Worm (Caenorhabditis elegans) whole organism, L3 larva: ENCODE results near the gene srh-59.

Experiments
- R02D3.7 ChIP-seq: fragments of 150-350 bp; optimal IDR thresholded peaks from 2 replicates; lab custom pipeline; 2014; ENCODE audit warnings: missing biosample characterization, missing genetic modification characterization
- ZK546.5 ChIP-seq: sonication (generic microtip); optimal IDR thresholded peaks from 2 replicates; lab custom pipeline; 2017; ENCODE audit warnings: missing biosample characterization, missing genetic modification characterization
- ceh-16 ChIP-seq: sonication (generic microtip); optimal IDR thresholded peaks from 2 replicates; lab custom pipeline; 2017; ENCODE audit warnings: missing biosample characterization, missing genetic modification characterization
- ceh-82 ChIP-seq: fragments of 150-350 bp; optimal IDR thresholded peaks from 2 replicates; lab custom pipeline; 2014; ENCODE audit warnings: missing biosample characterization, missing genetic modification characterization
- ceh-9 ChIP-seq: sonication (generic microtip); optimal IDR thresholded peaks from 2 replicates; lab custom pipeline; 2018; ENCODE audit warnings: missing biosample characterization, missing genetic modification characterization
- egl-5 ChIP-seq: fragments of 150-350 bp; optimal IDR thresholded peaks from 2 replicates; lab custom pipeline; 2017; ENCODE audit warnings: missing biosample characterization, missing genetic modification reagents, missing genetic modification characterization, inconsistent platforms
- elt-1 ChIP-seq: fragments of 150-350 bp; optimal IDR thresholded peaks from 2 replicates; lab custom pipeline; 2014; ENCODE audit warnings: missing biosample characterization, missing genetic modification characterization
- elt-2 ChIP-seq: sonication (generic microtip); optimal IDR thresholded peaks from 2 replicates; lab custom pipeline; 2016; ENCODE audit warnings: missing genetic modification reagents, mild to moderate bottlenecking, missing genetic modification characterization, missing compliant biosample characterization
- elt-3 ChIP-seq, 3 experiments: fragments of 150-350 bp in 1 of 3; sonication (generic microtip) in 2 of 3; optimal IDR thresholded peaks; 2 replicates in 2 of 3; 4 replicates in 1 of 3; lab custom pipeline; 2014 to 2017; ENCODE audit warnings: missing biosample characterization in 3 of 3, missing genetic modification characterization in 3 of 3
- fkh-10 ChIP-seq: sonication (generic microtip); optimal IDR thresholded peaks from 2 replicates; lab custom pipeline; 2017; ENCODE audit warnings: missing biosample characterization, missing genetic modification reagents, missing genetic modification characterization
- fkh-2 ChIP-seq: fragments of 150-350 bp; optimal IDR thresholded peaks from 2 replicates; lab custom pipeline; 2014; ENCODE audit warnings: missing biosample characterization, missing genetic modification reagents, missing genetic modification characterization
- fos-1 ChIP-seq: fragments of 150-350 bp; optimal IDR thresholded peaks from 2 replicates; lab custom pipeline; 2014; ENCODE audit warnings: missing biosample characterization, missing genetic modification characterization
- hmg-11 ChIP-seq: sonication (generic microtip); optimal IDR thresholded peaks from 2 replicates; lab custom pipeline; 2016; ENCODE audit warnings: missing genetic modification characterization, missing compliant biosample characterization
- lin-15B ChIP-seq: fragments of 150-350 bp; optimal IDR thresholded peaks from 2 replicates; lab custom pipeline; 2014; ENCODE audit warnings: missing biosample characterization, missing genetic modification characterization
- lin-39 ChIP-seq: fragments of 150-350 bp; optimal IDR thresholded peaks from 2 replicates; lab custom pipeline; 2018; ENCODE audit warnings: missing biosample characterization, missing genetic modification reagents, missing genetic modification characterization
- lsy-12 ChIP-seq: sonication (generic microtip); optimal IDR thresholded peaks from 2 replicates; lab custom pipeline; 2016; ENCODE audit warnings: mild to moderate bottlenecking, missing genetic modification characterization, missing compliant biosample characterization
- mdl-1 ChIP-seq: fragments of 150-350 bp; optimal IDR thresholded peaks from 2 replicates; lab custom pipeline; 2014; ENCODE audit warnings: missing biosample characterization, missing genetic modification characterization
- mml-1 ChIP-seq: fragments of 150-350 bp; sonication (generic microtip); optimal IDR thresholded peaks from 3 replicates; lab custom pipeline; 2014; ENCODE audit warnings: missing biosample characterization, missing genetic modification characterization
- nfya-1 ChIP-seq: sonication (generic microtip); optimal IDR thresholded peaks from 2 replicates; lab custom pipeline; 2017; ENCODE audit warnings: missing genetic modification characterization, mild to moderate bottlenecking, missing compliant biosample characterization, antibody characterized with exemption, moderate library complexity; ENCODE audit not compliant: insufficient read depth
- nhr-11 ChIP-seq: fragments of 150-350 bp; optimal IDR thresholded peaks from 2 replicates; lab custom pipeline; 2014; ENCODE audit warnings: missing biosample characterization, missing genetic modification characterization
- nhr-12 ChIP-seq: fragments of 150-350 bp; optimal IDR thresholded peaks from 2 replicates; lab custom pipeline; 2014; ENCODE audit warnings: missing biosample characterization, missing genetic modification characterization
- nhr-237 ChIP-seq: fragments of 150-350 bp; optimal IDR thresholded peaks from 2 replicates; lab custom pipeline; 2014; ENCODE audit warnings: missing biosample characterization, missing genetic modification characterization
- nhr-25 ChIP-seq: sonication (generic microtip); optimal IDR thresholded peaks from 2 replicates; lab custom pipeline; 2017; ENCODE audit warnings: missing biosample characterization, missing genetic modification characterization
- nhr-28 ChIP-seq: fragments of 150-350 bp; optimal IDR thresholded peaks from 2 replicates; lab custom pipeline; 2014; ENCODE audit warnings: missing biosample characterization, missing genetic modification characterization
- nhr-43 ChIP-seq: sonication (generic microtip); optimal IDR thresholded peaks from 2 replicates; lab custom pipeline; 2016; ENCODE audit warnings: mild to moderate bottlenecking, missing genetic modification characterization, missing compliant biosample characterization; ENCODE audit not compliant: poor library complexity, severe bottlenecking
- nhr-67 ChIP-seq: fragments of 150-350 bp; optimal IDR thresholded peaks from 2 replicates; lab custom pipeline; 2014; ENCODE audit warnings: missing biosample characterization, missing genetic modification characterization
- pqm-1 ChIP-seq: fragments of 150-350 bp; optimal IDR thresholded peaks from 2 replicates; lab custom pipeline; 2017; ENCODE audit warnings: missing biosample characterization, missing genetic modification characterization, inconsistent platforms
- sea-2 ChIP-seq: fragments of 150-350 bp; sonication (generic microtip); optimal IDR thresholded peaks from 4 replicates; lab custom pipeline; 2014; ENCODE audit warnings: missing biosample characterization, missing genetic modification reagents, missing genetic modification characterization
- skn-1 ChIP-seq: fragments of 150-350 bp; optimal IDR thresholded peaks from 2 replicates; lab custom pipeline; 2014; ENCODE audit warnings: missing biosample characterization, missing genetic modification characterization
- unc-62 ChIP-seq: fragments of 150-350 bp; sonication (generic microtip); optimal IDR thresholded peaks from 4 replicates; lab custom pipeline; 2014; ENCODE audit warnings: missing biosample characterization, missing genetic modification reagents, missing genetic modification characterization
- zag-1 ChIP-seq: fragments of 150-350 bp; optimal IDR thresholded peaks from 2 replicates; lab custom pipeline; 2014; ENCODE audit warnings: missing biosample characterization, missing genetic modification characterization
- ztf-11 ChIP-seq: fragments of 150-350 bp; optimal IDR thresholded peaks from 2 replicates; lab custom pipeline; 2014; ENCODE audit warnings: missing biosample characterization, missing genetic modification characterization

The srh-59 gene

ce11 chrII:3560592-3560991 is 21.3 kb upstream of the srh-59 start, which contains the start of gene W10G11.1:
Gene W10G11.1, minus strand, starts transcription at chrII:3560692.
- TF ChIP-seq sea-2 (GFP tag; lab: Kevin White, UChicago), result no peak
- no peak for TF ChIP-seq ceh-82 (tag; lab: Kevin White, UChicago)
- TF ChIP-seq elt-2 (tag; lab: Kevin White, UChicago), result no peak
- no peak for TF ChIP-seq skn-1 (tag; lab: Kevin White, UChicago)
- TF ChIP-seq lin-15B (tag; lab: Kevin White, UChicago), result no peak
- no peak for TF ChIP-seq ceh-9
- TF ChIP-seq nhr-28 (tag; lab: Kevin White, UChicago), result no peak
- TF ChIP-seq nhr-25 (tag; lab: Kevin White, UChicago), result no peak
- no peak for TF ChIP-seq ZK546.5 (tag; lab: Kevin White, UChicago)
- no peak for TF ChIP-seq fos-1 (tag; lab: Kevin White, UChicago)
- no peak for TF ChIP-seq fkh-2
- TF ChIP-seq mml-1 (tag; lab: Kevin White, UChicago), result no peak
- no peak for TF ChIP-seq nhr-237
- no peak for TF ChIP-seq elt-1 (tag; lab: Kevin White, UChicago)
- no peak for TF ChIP-seq mdl-1 (tag; lab: Kevin White, UChicago)
- TF ChIP-seq unc-62, result no peak

- no peak for TF ChIP-seq nhr-67 (tag; lab: Kevin White, UChicago)
- no peak for TF ChIP-seq ceh-16 (tag; lab: Kevin White, UChicago)
- TF ChIP-seq ztf-11 (tag; lab: Kevin White, UChicago), result no peak
These were observed 20.3 kb upstream of the srh-59 start, which contains the start of gene W10G11.2 for ce11 chrII:3561561-3561960. Gene W10G11.2, minus strand, starts transcription at chrII:3561661.

- no peak for TF ChIP-seq nhr-11 (tag; lab: Kevin White, UChicago)
- no peak for TF ChIP-seq nhr-67 (tag; lab: Kevin White, UChicago)
- no peak for TF ChIP-seq mdl-1 (tag; lab: Kevin White, UChicago)
- no peak for TF ChIP-seq nfya-1 (tag; lab: Kevin White, UChicago)
- TF ChIP-seq pqm-1, result no peak
- no peak for TF ChIP-seq lsy-12 (tag; lab: Kevin White, UChicago)
- TF ChIP-seq fos-1 (tag; lab: Kevin White, UChicago), result no peak
- no peak for TF ChIP-seq nhr-28 (tag; lab: Kevin White, UChicago)
- TF ChIP-seq elt-2 (tag; lab: Kevin White, UChicago), result no peak
- no peak for TF ChIP-seq R02D3.7 (tag; lab: Kevin White, UChicago)
- no peak for TF ChIP-seq ztf-11 (tag; lab: Kevin White, UChicago)
- TF ChIP-seq skn-1 (tag; lab: Kevin White, UChicago), result no peak
- no peak for TF ChIP-seq fkh-10
- TF ChIP-seq hmg-11, result no peak
- no peak for TF ChIP-seq elt-3 (tag; optimal IDR thresholded peaks at IDR 0.05; lab: Kevin White, UChicago)
- TF ChIP-seq nhr-12 (tag; lab: Kevin White, UChicago), result no peak
- no peak for TF ChIP-seq ceh-9
- TF ChIP-seq unc-62, result no peak
- no peak for TF ChIP-seq ceh-16 (tag; lab: Kevin White, UChicago)
These were observed 19.4 kb upstream of the srh-59 start, which contains the start of gene W10G11.3 for ce11 chrII:3562419-3562818. Gene W10G11.3, minus strand, starts transcription at chrII:3562519.

ce11 chrII:3567066-3567465 is 14.8 kb upstream of the srh-59 start:
- TF ChIP-seq nhr-43 (no peak), nhr-12 (tag; lab: Kevin White, UChicago) (no peak), mdl-1 (tag; lab: Kevin White, UChicago) (no peak), nfya-1 (tag; lab: Kevin White, UChicago) (no peak), ceh-16 (tag; lab: Kevin White, UChicago) (no peak), R02D3.7 (tag; lab: Kevin White, UChicago) (no peak), egl-5 (tag; lab: Kevin White, UChicago) (no peak), zag-1 (no peak)
- TF ChIP-seq, all 47 proteins: peak for 0

- TF ChIP-seq elt-2 (tag; lab: Kevin White, UChicago) (peak; percentile 45), lin-39 (tag; lab: Kevin White, UChicago) (peak; percentile 16)
These were observed 14.3 kb upstream of the srh-59 start for ce11 chrII:3567576-3567975.
